Fruit fly (Drosophila melanogaster) whole organism, embryonic: ENCODE results near the gene CG11726.

Experiments
- CG10147 ChIP-seq: fragments of 200-800 bp; sonication (Bioruptor generic); optimal IDR thresholded peaks from 2 replicates; lab custom pipeline; 2019; ENCODE audit warnings: missing biosample characterization, mild to moderate bottlenecking, missing genetic modification characterization, moderate library complexity
- CG11560 ChIP-seq: fragments of 200-800 bp; sonication (Bioruptor generic); IDR thresholded peaks from 3 replicates; pipeline ENCODE4 v1.3.6; 2022; ENCODE audit warnings: missing biosample characterization, missing genetic modification characterization
- CG12391 ChIP-seq: fragments of 200-800 bp; sonication (Bioruptor generic); optimal IDR thresholded peaks from 3 replicates; lab custom pipeline; 2018; ENCODE audit warnings: missing biosample characterization, mild to moderate bottlenecking, missing genetic modification characterization, moderate library complexity
- CG15601 ChIP-seq: fragments of 200-800 bp; sonication (Bioruptor generic); optimal IDR thresholded peaks from 3 replicates; lab custom pipeline; 2019; ENCODE audit warnings: missing biosample characterization, mild to moderate bottlenecking, missing genetic modification characterization, moderate library complexity
- CG16779 ChIP-seq: fragments of 200-800 bp; sonication (Bioruptor generic); IDR thresholded peaks from 2 replicates; pipeline ENCODE4 v1.3.6; 2022; ENCODE audit warnings: missing biosample characterization, missing genetic modification characterization
- CG16863 ChIP-seq: fragments of 200-800 bp; sonication (Bioruptor generic); optimal IDR thresholded peaks from 3 replicates; lab custom pipeline; 2016; ENCODE audit warnings: missing biosample characterization, missing genetic modification characterization
- CG17361 ChIP-seq: fragments of 200-800 bp; sonication (Bioruptor generic); IDR thresholded peaks from 3 replicates; pipeline ENCODE4 v1.3.6; 2022; ENCODE audit warnings: missing biosample characterization, missing genetic modification characterization
- CG17912 ChIP-seq: fragments of 200-800 bp; sonication (Bioruptor generic); optimal IDR thresholded peaks from 2 replicates; lab custom pipeline; 2018; ENCODE audit warnings: missing biosample characterization, mild to moderate bottlenecking, missing genetic modification characterization
- CG1792 ChIP-seq: fragments of 200-800 bp; sonication (Bioruptor generic); optimal IDR thresholded peaks from 2 replicates; lab custom pipeline; 2016; ENCODE audit warnings: missing biosample characterization, missing genetic modification characterization
- CG34224 ChIP-seq: fragments of 200-800 bp; sonication (Bioruptor generic); IDR thresholded peaks from 3 replicates; pipeline ENCODE4 v1.3.6; 2022; ENCODE audit warnings: missing biosample characterization, missing genetic modification characterization; ENCODE audit not compliant: partially characterized antibody
- CG3995 ChIP-seq: fragments of 200-800 bp; sonication (Bioruptor generic); optimal IDR thresholded peaks from 3 replicates; lab custom pipeline; 2016; ENCODE audit warnings: missing biosample characterization, missing genetic modification characterization
- CG4617 ChIP-seq: fragments of 200-800 bp; sonication (Bioruptor generic); optimal IDR thresholded peaks from 3 replicates; lab custom pipeline; 2016; ENCODE audit warnings: missing biosample characterization, missing genetic modification characterization, borderline replicate concordance
- CG5180 ChIP-seq: fragments of 200-800 bp; sonication (Bioruptor generic); optimal IDR thresholded peaks from 3 replicates; lab custom pipeline; 2017; ENCODE audit warnings: missing biosample characterization, missing genetic modification characterization, mild to moderate bottlenecking, moderate library complexity, missing genetic modification reagents
- CG5953 ChIP-seq: fragments of 200-800 bp; sonication (Bioruptor generic); IDR thresholded peaks from 2 replicates; pipeline ENCODE4 v1.3.6; 2022; ENCODE audit warnings: missing biosample characterization, missing genetic modification characterization
- CG6272 ChIP-seq: fragments of 200-800 bp; sonication (Bioruptor generic); IDR thresholded peaks from 2 replicates; pipeline ENCODE4 v1.3.6; 2022; ENCODE audit warnings: missing biosample characterization, missing genetic modification characterization
- CG7928 ChIP-seq: fragments of 200-800 bp; sonication (Bioruptor generic); optimal IDR thresholded peaks from 2 replicates; lab custom pipeline; 2017; ENCODE audit warnings: missing biosample characterization, mild to moderate bottlenecking, missing genetic modification characterization
- CG8290 ChIP-seq, 3 experiments: fragments of 200-800 bp; sonication (Bioruptor generic); optimal IDR thresholded peaks; 2 replicates each; lab custom pipeline; 2016 to 2019; ENCODE audit warnings: missing biosample characterization in 3 of 3, missing genetic modification characterization in 3 of 3, mild to moderate bottlenecking in 2 of 3, moderate library complexity in 1 of 3
- CG9609 ChIP-seq: fragments of 200-800 bp; sonication (Bioruptor generic); optimal IDR thresholded peaks from 3 replicates; lab custom pipeline; 2016; ENCODE audit warnings: missing biosample characterization, missing genetic modification characterization
- Dbx ChIP-seq: fragments of 200-800 bp; sonication (Bioruptor generic); IDR thresholded peaks from 3 replicates; pipeline ENCODE4 v1.3.6; 2022; ENCODE audit warnings: missing biosample characterization, missing genetic modification characterization
- Doc3 ChIP-seq: fragments of 200-800 bp; sonication (Bioruptor generic); IDR thresholded peaks from 3 replicates; pipeline ENCODE4 v1.3.6; 2022; ENCODE audit warnings: missing biosample characterization, missing genetic modification characterization; ENCODE audit not compliant: partially characterized antibody
- Dp ChIP-seq: fragments of 200-800 bp; sonication (Bioruptor generic); optimal IDR thresholded peaks from 2 replicates; lab custom pipeline; 2018; ENCODE audit warnings: missing biosample characterization, mild to moderate bottlenecking, missing genetic modification characterization, moderate library complexity
- ERR ChIP-seq: fragments of 200-800 bp; sonication (Bioruptor generic); optimal IDR thresholded peaks from 2 replicates; lab custom pipeline; 2016; ENCODE audit warnings: missing biosample characterization, missing genetic modification characterization
- Fer1 ChIP-seq: fragments of 200-800 bp; sonication (Bioruptor generic); optimal IDR thresholded peaks from 2 replicates; lab custom pipeline; 2017; ENCODE audit warnings: missing biosample characterization, mild to moderate bottlenecking, missing genetic modification characterization
- Fer2 ChIP-seq: fragments of 200-800 bp; sonication (Bioruptor generic); optimal IDR thresholded peaks from 2 replicates; lab custom pipeline; 2018; ENCODE audit warnings: missing biosample characterization, mild to moderate bottlenecking, missing genetic modification characterization, moderate library complexity
- Hey ChIP-seq: fragments of 200-800 bp; sonication (Bioruptor generic); optimal IDR thresholded peaks from 3 replicates; lab custom pipeline; 2018; ENCODE audit warnings: missing biosample characterization, mild to moderate bottlenecking, missing genetic modification characterization
- Hmr ChIP-seq: fragments of 200-800 bp; sonication (Bioruptor generic); optimal IDR thresholded peaks from 3 replicates; lab custom pipeline; 2017; ENCODE audit warnings: mild to moderate bottlenecking, missing biosample characterization, missing genetic modification reagents, missing genetic modification characterization
- Hr3 ChIP-seq: fragments of 200-800 bp; sonication (Bioruptor generic); optimal IDR thresholded peaks from 3 replicates; lab custom pipeline; 2016; ENCODE audit warnings: missing biosample characterization, missing genetic modification characterization
- MESR4 ChIP-seq: fragments of 200-800 bp; sonication (Bioruptor generic); optimal IDR thresholded peaks from 2 replicates; lab custom pipeline; 2018; ENCODE audit warnings: missing biosample characterization, mild to moderate bottlenecking, missing genetic modification characterization, moderate library complexity
- NFAT ChIP-seq: fragments of 200-800 bp; sonication (Bioruptor generic); IDR thresholded peaks from 2 replicates; pipeline ENCODE4 v1.3.6; 2022; ENCODE audit warnings: missing biosample characterization, missing genetic modification characterization
- Ravus ChIP-seq: fragments of 200-800 bp; sonication (Bioruptor generic); IDR thresholded peaks from 2 replicates; pipeline ENCODE4 v1.3.6; 2022; ENCODE audit warnings: missing biosample characterization, missing genetic modification characterization
- Sry-δ ChIP-seq: fragments of 200-800 bp; sonication (Bioruptor generic); optimal IDR thresholded peaks from 2 replicates; lab custom pipeline; 2016; ENCODE audit warnings: missing biosample characterization, missing genetic modification characterization
- Ssrp ChIP-seq: fragments of 200-800 bp; sonication (Bioruptor generic); optimal IDR thresholded peaks from 2 replicates; lab custom pipeline; 2018; ENCODE audit warnings: missing biosample characterization, mild to moderate bottlenecking, missing genetic modification characterization, moderate library complexity
- al ChIP-seq: fragments of 200-800 bp; sonication (Bioruptor generic); IDR thresholded peaks from 2 replicates; pipeline ENCODE4 v1.3.6; 2022; ENCODE audit warnings: missing biosample characterization, missing genetic modification characterization
- ap ChIP-seq: fragments of 200-800 bp; sonication (Bioruptor generic); IDR thresholded peaks from 2 replicates; pipeline ENCODE4 v1.3.6; 2022; ENCODE audit warnings: missing biosample characterization, missing genetic modification characterization
- bcd ChIP-seq: fragments of 200-800 bp; sonication (Bioruptor generic); optimal IDR thresholded peaks from 2 replicates; lab custom pipeline; 2017; ENCODE audit warnings: missing biosample characterization, mild to moderate bottlenecking, missing genetic modification characterization
- dm ChIP-seq: fragments of 200-800 bp; sonication (Bioruptor generic); optimal IDR thresholded peaks from 3 replicates; lab custom pipeline; 2016; ENCODE audit warnings: missing biosample characterization, missing genetic modification characterization
- eyg ChIP-seq: fragments of 200-800 bp; sonication (Bioruptor generic); optimal IDR thresholded peaks from 3 replicates; lab custom pipeline; 2016; ENCODE audit warnings: missing biosample characterization, missing genetic modification characterization
- hbn ChIP-seq: fragments of 200-800 bp; sonication (Bioruptor generic); IDR thresholded peaks from 2 replicates; pipeline ENCODE4 v1.3.6; 2022; ENCODE audit warnings: missing biosample characterization, missing genetic modification characterization; ENCODE audit not compliant: partially characterized antibody
- ind ChIP-seq: fragments of 200-800 bp; sonication (Bioruptor generic); optimal IDR thresholded peaks from 3 replicates; lab custom pipeline; 2016; ENCODE audit warnings: missing biosample characterization, missing genetic modification characterization
- insv ChIP-seq, 2 experiments: fragments of 200-800 bp; sonication (Bioruptor generic); optimal IDR thresholded peaks; 3 replicates each; lab custom pipeline; 2016 to 2018; ENCODE audit warnings: missing biosample characterization in 2 of 2, missing genetic modification characterization in 2 of 2
- lilli ChIP-seq: fragments of 200-800 bp; sonication (Bioruptor generic); optimal IDR thresholded peaks from 3 replicates; lab custom pipeline; 2016; ENCODE audit warnings: missing biosample characterization, missing genetic modification characterization
- lov ChIP-seq, 2 experiments: fragments of 200-800 bp in 1 of 2; fragments of >200 bp in 1 of 2; sonication (Bioruptor generic) in 1 of 2; IDR thresholded peaks in 1 of 2; optimal IDR thresholded peaks in 1 of 2; 2 replicates in 1 of 2; 3 replicates in 1 of 2; pipeline versions ENCODE4 v1.3.6 to Lab custom; 2017 to 2022; ENCODE audit warnings: missing biosample characterization in 1 of 2, missing genetic modification characterization in 1 of 2
- nom ChIP-seq: fragments of 200-800 bp; sonication (Bioruptor generic); optimal IDR thresholded peaks from 2 replicates; lab custom pipeline; 2017; ENCODE audit warnings: missing biosample characterization, missing genetic modification characterization, mild to moderate bottlenecking, moderate library complexity, missing genetic modification reagents
- pnt ChIP-seq: fragments of 200-800 bp; sonication (Bioruptor generic); optimal IDR thresholded peaks from 3 replicates; lab custom pipeline; 2016; ENCODE audit warnings: missing biosample characterization, missing genetic modification characterization
- ro ChIP-seq: fragments of 200-800 bp; sonication (Bioruptor generic); IDR thresholded peaks from 2 replicates; pipeline ENCODE4 v1.3.6; 2022; ENCODE audit warnings: missing biosample characterization, missing genetic modification characterization
- tx ChIP-seq: fragments of 200-800 bp; sonication (Bioruptor generic); optimal IDR thresholded peaks from 2 replicates; lab custom pipeline; 2016; ENCODE audit warnings: missing biosample characterization, missing genetic modification characterization
- unpg ChIP-seq: fragments of 200-800 bp; sonication (Bioruptor generic); optimal IDR thresholded peaks from 3 replicates; lab custom pipeline; 2018; ENCODE audit warnings: missing biosample characterization, mild to moderate bottlenecking, missing genetic modification characterization, moderate library complexity
- zen ChIP-seq: fragments of 200-800 bp; sonication (Bioruptor generic); optimal IDR thresholded peaks from 3 replicates; lab custom pipeline; 2018; ENCODE audit warnings: missing biosample characterization, mild to moderate bottlenecking, missing genetic modification characterization, moderate library complexity
- zfh2 ChIP-seq: fragments of 200-800 bp; sonication (Bioruptor generic); optimal IDR thresholded peaks from 2 replicates; lab custom pipeline; 2016; ENCODE audit warnings: missing biosample characterization, missing genetic modification characterization

CG11726 gene

dm6 chr3L:11408282-11409047, 14.0 kb downstream of the CG11726 start (continued):
- TF ChIP-seq unpg (GFP tag; lab: Kevin White, UChicago) (peak; percentile 28), lilli (GFP tag; lab: Kevin White, UChicago) (peak; percentile 12), Dp (GFP tag; lab: Kevin White, UChicago) (no peak), CG9609 (GFP tag; lab: Kevin White, UChicago) (peak; percentile 38), CG1792 (GFP tag; lab: Kevin White, UChicago) (no peak), Dbx (GFP tag; lab: Robert Waterston, UW) (no peak), eyg (GFP tag; lab: Kevin White, UChicago) (peak; percentile 30), CG7928 (no peak), nom (GFP tag; lab: Kevin White, UChicago) (no peak), bcd (GFP tag; lab: Kevin White, UChicago) (peak; percentile 17), zen (tag; lab: Kevin White, UChicago) (no peak), Hmr (GFP tag; lab: Kevin White, UChicago) (no peak), Ravus (GFP tag; lab: Robert Waterston, UW) (no peak), tx (GFP tag; lab: Kevin White, UChicago) (no peak), CG15601 (tag; lab: Kevin White, UChicago) (no peak), ro (GFP tag; lab: Robert Waterston, UW) (no peak), CG5953 (GFP tag; lab: Robert Waterston, UW) (no peak), CG4617 (GFP tag; lab: Kevin White, UChicago) (no peak), CG34224 (GFP tag; lab: Robert Waterston, UW) (no peak), ap (no peak), NFAT (GFP tag; lab: Robert Waterston, UW) (no peak), CG11560 (tag; lab: Robert Waterston, UW) (no peak), Hr3 (GFP tag; lab: Kevin White, UChicago) (no peak), MESR4 (no peak), Fer2 (tag; lab: Kevin White, UChicago) (no peak), zfh2 (no peak), CG12391 (tag; lab: Kevin White, UChicago) (no peak), CG3995 (GFP tag; lab: Kevin White, UChicago) (no peak), ERR (GFP tag; lab: Kevin White, UChicago) (no peak), Fer1 (GFP tag; lab: Kevin White, UChicago) (no peak), Sry-δ (no peak), pnt (GFP tag; lab: Kevin White, UChicago) (no peak), al (GFP tag; lab: Robert Waterston, UW) (no peak), lov (optimal IDR thresholded peaks at IDR 0.05; lab: Kevin White, UChicago) (no peak), lov (GFP tag; IDR thresholded peaks at IDR 0.05; lab: Robert Waterston, UW) (no peak), insv (GFP tag; optimal IDR thresholded peaks at IDR 0.05; lab: Kevin White, UChicago) (no peak), ind (GFP tag; lab: Kevin White, UChicago) (peak; percentile 47), CG17912 (GFP tag; lab: Kevin White, UChicago) (no peak), CG10147 (GFP tag; lab: Kevin White, UChicago) (no peak), CG6272 (no peak), Hey (tag; lab: Kevin White, UChicago) (no peak), CG17361 (GFP tag; lab: Robert Waterston, UW) (peak; percentile 48; the same call in 2 of the 3 replicates), CG16863 (no peak), hbn (GFP tag; lab: Robert Waterston, UW) (no peak), CG5180 (GFP tag; lab: Kevin White, UChicago) (peak; percentile 31), CG8290 (GFP tag; optimal IDR thresholded peaks at IDR 0.05; lab: Kevin White, UChicago) (no peak), CG8290 (tag; optimal IDR thresholded peaks at IDR 0.05; lab: Kevin White, UChicago) (peak in 1 of 2 experiments; percentile 57), Doc3 (no peak), dm (GFP tag; lab: Kevin White, UChicago) (no peak), Ssrp (tag; lab: Kevin White, UChicago) (peak; percentile 10), CG16779 (no peak)
